Worm (Caenorhabditis elegans) whole organism, L1 larva: ENCODE measurements around the gene F37C12.10.
A peak's percentile ranks its signal among the peaks of the same experiment; 100 is the strongest.

ENCODE experiments used
- C16A3.4 ChIP-seq: fragments of 150-350 bp; optimal IDR thresholded peaks from 2 replicates; lab custom pipeline; 2014; ENCODE audit warnings: missing biosample characterization, missing genetic modification characterization
- Y116A8C.19 ChIP-seq: sonication (generic microtip); optimal IDR thresholded peaks from 2 replicates; lab custom pipeline; 2016; ENCODE audit warnings: missing compliant biosample characterization, missing genetic modification characterization, borderline replicate concordance
- ama-1 ChIP-seq: fragments of 150-350 bp; optimal IDR thresholded peaks from 2 replicates; lab custom pipeline; 2014
- blmp-1 ChIP-seq: fragments of 150-350 bp; optimal IDR thresholded peaks from 2 replicates; lab custom pipeline; 2014; ENCODE audit warnings: missing biosample characterization, missing genetic modification characterization
- ceh-8 ChIP-seq: fragments of 200-800 bp; sonication (Bioruptor generic); optimal IDR thresholded peaks from 2 replicates; lab custom pipeline; 2018; ENCODE audit warnings: mild to moderate bottlenecking, missing genetic modification characterization, moderate library complexity, missing compliant biosample characterization
- dpl-1 ChIP-seq, 3 experiments: fragments of 150-350 bp in 2 of 3; sonication (generic microtip) in 1 of 3; optimal IDR thresholded peaks; 2 replicates each; lab custom pipeline; 2014 to 2017; ENCODE audit warnings: missing biosample characterization in 3 of 3, missing genetic modification characterization in 3 of 3, missing genetic modification reagents in 3 of 3
- efl-1 ChIP-seq, 4 experiments: fragments of 150-350 bp; optimal IDR thresholded peaks in 3 of 4; peaks in 1 of 4; 1 replicate in 1 of 4; 2 replicates in 3 of 4; lab custom pipeline; 2014; ENCODE audit warnings: missing biosample characterization in 2 of 4, missing genetic modification characterization in 2 of 4, missing genetic modification reagents in 2 of 4
- egl-13 ChIP-seq: sonication (generic microtip); optimal IDR thresholded peaks from 2 replicates; lab custom pipeline; 2016; ENCODE audit warnings: missing genotype, missing genetic modification reagents, missing genetic modification characterization, missing compliant biosample characterization
- egl-27 ChIP-seq, 2 experiments: fragments of 150-350 bp in 1 of 2; sonication (generic microtip); optimal IDR thresholded peaks; 3 replicates each; lab custom pipeline; 2017 to 2018; ENCODE audit warnings: missing biosample characterization in 2 of 2, missing genetic modification characterization in 2 of 2, missing genetic modification reagents in 2 of 2
- elt-3 ChIP-seq, 6 experiments: fragments of 150-350 bp in 1 of 6; sonication (generic microtip); optimal IDR thresholded peaks; 2 replicates each; lab custom pipeline; 2017 to 2018; ENCODE audit warnings: missing biosample characterization in 6 of 6, missing genetic modification characterization in 6 of 6, inconsistent platforms in 1 of 6
- fkh-8 ChIP-seq: sonication (generic microtip); optimal IDR thresholded peaks from 2 replicates; lab custom pipeline; 2016; ENCODE audit warnings: mild to moderate bottlenecking, missing genetic modification characterization, missing compliant biosample characterization
- grh-1 ChIP-seq: fragments of 200-800 bp; sonication (Bioruptor generic); IDR thresholded peaks from 2 replicates; pipeline ENCODE4 v1.3.6; 2022; ENCODE audit warnings: missing genetic modification reagents, missing genetic modification characterization, missing compliant biosample characterization
- hlh-4 ChIP-seq: sonication (generic microtip); optimal IDR thresholded peaks from 2 replicates; lab custom pipeline; 2016; ENCODE audit warnings: mild to moderate bottlenecking, missing genetic modification characterization, missing compliant biosample characterization
- irx-1 ChIP-seq: sonication (generic microtip); optimal IDR thresholded peaks from 2 replicates; lab custom pipeline; 2016; ENCODE audit warnings: missing genetic modification characterization, missing compliant biosample characterization
- jun-1 ChIP-seq: fragments of 150-350 bp; optimal IDR thresholded peaks from 2 replicates; lab custom pipeline; 2014; ENCODE audit warnings: missing biosample characterization, missing genetic modification reagents, missing genetic modification characterization
- lin-14 ChIP-seq: fragments of 200-800 bp; sonication (Bioruptor generic); optimal IDR thresholded peaks from 2 replicates; lab custom pipeline; 2018; ENCODE audit warnings: mild to moderate bottlenecking, missing genetic modification characterization, moderate library complexity, missing compliant biosample characterization
- lin-15B ChIP-seq: fragments of 150-350 bp; sonication (generic microtip); optimal IDR thresholded peaks from 3 replicates; lab custom pipeline; 2014; ENCODE audit warnings: missing biosample characterization, missing genetic modification characterization
- lin-35 ChIP-seq, 2 experiments: fragments of 150-350 bp; optimal IDR thresholded peaks; 2 replicates each; lab custom pipeline; 2014; ENCODE audit warnings: missing biosample characterization in 2 of 2, missing genetic modification characterization in 2 of 2, missing genetic modification reagents in 2 of 2
- lin-39 ChIP-seq: fragments of 150-350 bp; optimal IDR thresholded peaks from 2 replicates; lab custom pipeline; 2014; ENCODE audit warnings: missing biosample characterization, missing genetic modification reagents, missing genetic modification characterization
- lsy-2 ChIP-seq, 2 experiments: fragments of 150-350 bp; optimal IDR thresholded peaks; 2 replicates each; lab custom pipeline; 2014; ENCODE audit warnings: missing biosample characterization in 2 of 2, missing genetic modification characterization in 2 of 2
- mdl-1 ChIP-seq, 2 experiments: fragments of 150-350 bp; optimal IDR thresholded peaks; 2 replicates each; lab custom pipeline; 2014 to 2017; ENCODE audit warnings: missing biosample characterization in 2 of 2, missing genetic modification characterization in 2 of 2, inconsistent platforms in 1 of 2
- mep-1 ChIP-seq: fragments of 150-350 bp; optimal IDR thresholded peaks from 2 replicates; lab custom pipeline; 2014; ENCODE audit warnings: missing biosample characterization, missing genetic modification characterization
- nhr-19 ChIP-seq: fragments of 200-800 bp; sonication (Bioruptor generic); conservative IDR thresholded peaks from 2 replicates; pipeline ENCODE4 v1.3.6; 2022; ENCODE audit warnings: missing genetic modification characterization, missing compliant biosample characterization
- nhr-20 ChIP-seq: sonication (generic microtip); optimal IDR thresholded peaks from 2 replicates; lab custom pipeline; 2016; ENCODE audit warnings: mild to moderate bottlenecking, missing genetic modification characterization, missing compliant biosample characterization
- nhr-71 ChIP-seq: sonication (generic microtip); optimal IDR thresholded peaks from 2 replicates; lab custom pipeline; 2016; ENCODE audit warnings: mild to moderate bottlenecking, missing genetic modification characterization, moderate library complexity, missing compliant biosample characterization
- nhr-76 ChIP-seq: sonication (generic microtip); optimal IDR thresholded peaks from 2 replicates; lab custom pipeline; 2017; ENCODE audit warnings: missing biosample characterization, missing genetic modification characterization
- nhr-77 ChIP-seq: fragments of 150-350 bp; optimal IDR thresholded peaks from 2 replicates; lab custom pipeline; 2014; ENCODE audit warnings: missing biosample characterization, missing genetic modification characterization
- nhr-85 ChIP-seq: sonication (generic microtip); peaks from one replicate; lab custom pipeline; 2016; ENCODE audit warnings: missing genetic modification characterization, inconsistent platforms, missing compliant biosample characterization
- nhr-90 ChIP-seq: sonication (generic microtip); optimal IDR thresholded peaks from 2 replicates; lab custom pipeline; 2016; ENCODE audit warnings: mild to moderate bottlenecking, missing genetic modification characterization, missing compliant biosample characterization; ENCODE audit not compliant: poor library complexity
- snu-23 ChIP-seq: sonication (generic microtip); optimal IDR thresholded peaks from 2 replicates; lab custom pipeline; 2016; ENCODE audit warnings: missing genetic modification characterization, missing compliant biosample characterization
- tbx-2 ChIP-seq: sonication (generic microtip); optimal IDR thresholded peaks from 2 replicates; lab custom pipeline; 2016; ENCODE audit warnings: missing genetic modification characterization, missing compliant biosample characterization
- xbp-1 ChIP-seq: sonication (generic microtip); optimal IDR thresholded peaks from 2 replicates; lab custom pipeline; 2016; ENCODE audit warnings: missing genetic modification characterization, missing compliant biosample characterization
- zag-1 ChIP-seq: fragments of 150-350 bp; optimal IDR thresholded peaks from 2 replicates; lab custom pipeline; 2014; ENCODE audit warnings: missing biosample characterization, missing genetic modification characterization
- ztf-11 ChIP-seq, 2 experiments: sonication (generic microtip); optimal IDR thresholded peaks; 2 replicates each; lab custom pipeline; 2016 to 2017; ENCODE audit warnings: missing genetic modification characterization in 2 of 2, missing biosample characterization in 1 of 2, missing compliant biosample characterization in 1 of 2
- ztf-4 ChIP-seq: fragments of 150-350 bp; optimal IDR thresholded peaks from 2 replicates; lab custom pipeline; 2014; ENCODE audit warnings: missing biosample characterization, missing genetic modification characterization

The F37C12.10 gene

DNA sequence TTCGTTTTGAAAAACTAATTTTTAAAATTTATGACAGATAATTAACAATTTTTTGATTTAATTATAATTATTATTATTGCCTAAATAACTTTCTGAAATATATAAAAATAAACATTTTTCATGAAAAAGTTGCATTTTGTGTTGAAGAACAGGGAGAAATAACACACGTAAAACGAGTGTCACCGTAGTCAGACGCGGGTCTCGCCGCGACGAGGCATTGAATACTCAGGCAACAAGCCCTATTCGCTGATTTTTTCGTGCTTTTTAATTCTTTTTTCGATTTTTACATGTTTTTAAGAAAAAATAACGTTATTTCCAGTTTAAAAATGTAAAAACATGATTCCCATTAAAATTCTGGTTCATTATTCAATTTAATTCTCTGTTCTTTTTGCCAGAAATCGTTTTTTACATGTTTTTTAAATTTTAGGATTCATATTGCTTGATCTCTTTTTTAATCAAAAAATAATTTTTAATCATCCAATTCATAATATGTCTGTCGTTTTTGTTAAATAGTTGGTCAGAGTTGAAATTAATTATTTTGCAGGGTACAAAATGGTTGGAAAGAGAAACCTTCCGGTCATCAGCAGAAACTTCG is 19.8 kb upstream of the F37C12.10 start, which contains the start of gene rpl-6 (continued):
- TF ChIP-seq xbp-1 (peak; percentile 91), tbx-2 (tag; lab: Kevin White, UChicago) (peak; percentile 86), mdl-1 (tag; optimal IDR thresholded peaks at IDR 0.05; lab: Kevin White, UChicago) (peak in 1 of 2 experiments; percentile 77), ama-1 (lab: Kevin White, UChicago) (peak; percentile 55), egl-13 (tag; lab: Kevin White, UChicago) (peak; percentile 69), zag-1 (no peak), ztf-11 (tag; optimal IDR thresholded peaks at IDR 0.05; lab: Kevin White, UChicago) (peak in 1 of 2 experiments; percentile 66), hlh-4 (tag; lab: Kevin White, UChicago) (no peak), irx-1 (peak; percentile 67), C16A3.4 (tag; lab: Kevin White, UChicago) (peak; percentile 97), lin-39 (tag; lab: Kevin White, UChicago) (peak; percentile 73)

DNA sequence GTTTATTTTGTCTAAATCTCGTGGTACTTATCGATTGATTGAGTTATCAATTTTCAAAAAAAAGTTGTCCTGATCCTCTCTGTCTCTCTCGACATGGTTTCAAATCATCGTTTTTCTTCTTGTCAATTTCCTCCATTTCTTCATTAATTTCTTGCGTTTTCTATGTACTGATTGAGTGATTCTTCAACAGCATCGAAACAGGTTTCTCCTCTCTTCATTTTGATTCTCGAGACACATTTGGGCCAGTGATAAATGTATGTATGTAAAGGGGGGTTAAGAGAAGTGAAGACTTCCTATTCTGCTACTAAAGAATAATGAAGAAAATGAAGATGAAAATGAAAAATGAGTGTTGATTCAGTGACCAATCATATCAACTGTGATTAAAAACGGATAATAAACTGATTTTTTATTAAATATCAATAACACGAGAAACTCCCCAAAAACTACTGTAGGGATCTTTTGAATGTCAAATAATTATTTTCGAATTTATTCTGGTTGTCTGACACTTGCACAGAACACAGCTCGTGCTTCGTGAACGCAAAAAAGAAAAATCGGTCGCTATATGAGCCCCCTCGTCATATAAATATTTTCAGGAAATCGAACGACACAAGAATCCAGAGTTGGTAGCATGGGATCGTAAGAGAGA is 15.1 kb upstream of the F37C12.10 start:
- TF ChIP-seq snu-23 (GFP tag; lab: Kevin White, UChicago) (peak; percentile 56), blmp-1 (tag; lab: Kevin White, UChicago) (peak; percentile 89), efl-1 (optimal IDR thresholded peaks at IDR 0.05; lab: Kevin White, UChicago) (peak in 1 of 2 experiments; percentile 8), efl-1 (GFP tag; optimal IDR thresholded peaks at IDR 0.05 in 1 of 2; lab: Kevin White, UChicago) (peak in 1 of 2 experiments; percentile 87), ceh-8 (GFP tag; lab: Kevin White, UChicago) (no peak), nhr-76 (tag; lab: Kevin White, UChicago) (no peak), nhr-20 (tag; lab: Kevin White, UChicago) (peak; percentile 51), tbx-2 (tag; lab: Kevin White, UChicago) (peak; percentile 36), lin-15B (tag; lab: Kevin White, UChicago) (no peak), jun-1 (tag; lab: Kevin White, UChicago) (no peak), irx-1 (peak; percentile 19), elt-3 (tag; optimal IDR thresholded peaks at IDR 0.05; lab: Kevin White, UChicago) (peak in 3 of 6 experiments; percentile 44 to 76 (median 61)), grh-1 (GFP tag; lab: Robert Waterston, UW) (peak; percentile 74), lin-14 (peak; percentile 57), nhr-77 (no peak), Y116A8C.19 (tag; lab: Kevin White, UChicago) (no peak), nhr-85 (tag; lab: Kevin White, UChicago) (peak; percentile 89), ztf-4 (tag; lab: Kevin White, UChicago) (no peak), nhr-90 (tag; lab: Kevin White, UChicago) (peak; percentile 36), nhr-19 (peak; percentile 30), lsy-2 (tag; optimal IDR thresholded peaks at IDR 0.05; lab: Kevin White, UChicago) (peak in 1 of 2 experiments; percentile 57), mep-1 (peak; percentile 34), nhr-71 (tag; lab: Kevin White, UChicago) (peak; percentile 57), dpl-1 (GFP tag; optimal IDR thresholded peaks at IDR 0.05; lab: Kevin White, UChicago) (peak in 1 of 3 experiments; percentile 5), egl-27 (tag; optimal IDR thresholded peaks at IDR 0.05; lab: Kevin White, UChicago) (peak in 1 of 2 experiments; percentile 6), fkh-8 (tag; lab: Kevin White, UChicago) (no peak), lin-35 (GFP tag; optimal IDR thresholded peaks at IDR 0.05; lab: Kevin White, UChicago) (peak in 1 of 2 experiments; percentile 52)
